Fruit fly (Drosophila melanogaster): Measurements from ENCODE around the gene CG3528.

The CG3528 gene

dm6 chr2L:2494515-2495098 is 23.2 kb downstream of the CG3528 start (continued):
- TF ChIP-seq CG12299 (tag; optimal IDR thresholded peaks at IDR 0.05): no peak
- no peak for TF ChIP-seq CG13894 (tag; optimal IDR thresholded peaks at IDR 0.05)
- peak; percentile 13 for TF ChIP-seq nerfin-1 (tag; optimal IDR thresholded peaks at IDR 0.05)
- TF ChIP-seq Xbp1 (GFP tag; optimal IDR thresholded peaks at IDR 0.05): no peak
- no peak for TF ChIP-seq CG14860 (GFP tag; IDR thresholded peaks at IDR 0.05; ENCODE audit: partially characterized antibody)
- TF ChIP-seq zen2 (GFP tag; IDR thresholded peaks at IDR 0.05; ENCODE audit: partially characterized antibody): no peak
- TF ChIP-seq prd (optimal IDR thresholded peaks at IDR 0.05): no peak
- TF ChIP-seq prd (GFP tag; IDR thresholded peaks at IDR 0.05): no peak
- TF ChIP-seq CG5953 (GFP tag; IDR thresholded peaks at IDR 0.05): no peak
- peak; percentile 34; the same call in 1 of the 2 replicates for TF ChIP-seq ara (GFP tag; IDR thresholded peaks at IDR 0.05)
- no peak for TF ChIP-seq Lim3 (GFP tag; IDR thresholded peaks at IDR 0.05)
- TF ChIP-seq Abd-B (GFP tag; optimal IDR thresholded peaks at IDR 0.05): no peak
- TF ChIP-seq ftz-f1 (GFP tag; optimal IDR thresholded peaks at IDR 0.05): no peak
- TF ChIP-seq CG12391 (tag; optimal IDR thresholded peaks at IDR 0.05): no peak
- no peak for TF ChIP-seq dimm (GFP tag; IDR thresholded peaks at IDR 0.05)
- no peak for TF ChIP-seq amos (GFP tag; IDR thresholded peaks at IDR 0.05; ENCODE audit: partially characterized antibody)
- TF ChIP-seq gro (GFP tag; optimal IDR thresholded peaks at IDR 0.05): no peak
- no peak for TF ChIP-seq Sry-β (GFP tag; optimal IDR thresholded peaks at IDR 0.05)
- TF ChIP-seq CG2875 (GFP tag; optimal IDR thresholded peaks at IDR 0.05): peak; percentile 69
- no peak for TF ChIP-seq HLH54F (GFP tag; optimal IDR thresholded peaks at IDR 0.05)
- peak; percentile 11 for TF ChIP-seq CG14710 (tag; optimal IDR thresholded peaks at IDR 0.05)
- no peak for TF ChIP-seq Sry-δ (GFP tag; optimal IDR thresholded peaks at IDR 0.05)
- TF ChIP-seq jigr1 (GFP tag; IDR thresholded peaks at IDR 0.05): no peak
- no peak for TF ChIP-seq CG11247 (GFP tag; IDR thresholded peaks at IDR 0.05)
- no peak; the same call in 1 of the 2 replicates for TF ChIP-seq ranshi (GFP tag; IDR thresholded peaks at IDR 0.05)
- no peak for TF ChIP-seq pho (GFP tag; optimal IDR thresholded peaks at IDR 0.05)
- no peak for TF ChIP-seq aop (GFP tag; IDR thresholded peaks at IDR 0.05)
- no peak for TF ChIP-seq CG17568 (GFP tag; optimal IDR thresholded peaks at IDR 0.05)
- TF ChIP-seq CG10321 (GFP tag; IDR thresholded peaks at IDR 0.05): no peak
- no peak for TF ChIP-seq Atf6 (GFP tag; IDR thresholded peaks at IDR 0.05)
- TF ChIP-seq CG4328 (GFP tag; optimal IDR thresholded peaks at IDR 0.05): no peak
- TF ChIP-seq CG7372 (GFP tag; IDR thresholded peaks at IDR 0.05): no peak
- TF ChIP-seq peb (GFP tag; IDR thresholded peaks at IDR 0.05): no peak
- TF ChIP-seq CG8388 (GFP tag; optimal IDR thresholded peaks at IDR 0.05): no peak
- TF ChIP-seq Sin3A (optimal IDR thresholded peaks at IDR 0.05): no peak
- no peak for TF ChIP-seq salm (tag; optimal IDR thresholded peaks at IDR 0.05)
- TF ChIP-seq Hmr (GFP tag; optimal IDR thresholded peaks at IDR 0.05): peak; percentile 32
- no peak for TF ChIP-seq lov (optimal IDR thresholded peaks at IDR 0.05)
- TF ChIP-seq lov (GFP tag; IDR thresholded peaks at IDR 0.05): no peak
- no peak for TF ChIP-seq CG30403 (GFP tag; optimal IDR thresholded peaks at IDR 0.05)
- TF ChIP-seq TFAM (GFP tag; optimal IDR thresholded peaks at IDR 0.05): no peak
- TF ChIP-seq Sox102F (GFP tag; optimal IDR thresholded peaks at IDR 0.05): peak; percentile 17
- no peak for TF ChIP-seq NFAT (GFP tag; IDR thresholded peaks at IDR 0.05)
- TF ChIP-seq ssp (GFP tag; IDR thresholded peaks at IDR 0.05): no peak
- peak; percentile 59 for TF ChIP-seq lab (GFP tag; optimal IDR thresholded peaks at IDR 0.05)
- no peak for TF ChIP-seq gcm (GFP tag; optimal IDR thresholded peaks at IDR 0.05)
- TF ChIP-seq insv (GFP tag; optimal IDR thresholded peaks at IDR 0.05): no peak
- TF ChIP-seq gt (GFP tag; IDR thresholded peaks at IDR 0.05): no peak
- TF ChIP-seq disco-r (GFP tag; optimal IDR thresholded peaks at IDR 0.05): peak; percentile 53
- peak; percentile 3 for TF ChIP-seq NC2β (GFP tag; optimal IDR thresholded peaks at IDR 0.05)
- TF ChIP-seq Ptx1 (GFP tag; IDR thresholded peaks at IDR 0.05): no peak
- TF ChIP-seq CG2889 (GFP tag; IDR thresholded peaks at IDR 0.05): no peak

All from whole organism, embryonic.